Worm (Caenorhabditis elegans) whole organism, late embryonic: ENCODE data around the gene srh-44.

Experiments
- ama-1 ChIP-seq: fragments of 150-350 bp; optimal IDR thresholded peaks from 2 replicates; lab custom pipeline; 2014
- ceh-19 ChIP-seq: fragments of 200-800 bp; sonication (Bioruptor generic); optimal IDR thresholded peaks from 2 replicates; lab custom pipeline; 2018; ENCODE audit warnings: mild to moderate bottlenecking, missing genetic modification characterization, missing compliant biosample characterization
- ceh-2 ChIP-seq: sonication (generic microtip); optimal IDR thresholded peaks from 2 replicates; lab custom pipeline; 2016; ENCODE audit warnings: missing genotype, missing genetic modification characterization, missing compliant biosample characterization
- elt-2 ChIP-seq: sonication (generic microtip); optimal IDR thresholded peaks from 2 replicates; lab custom pipeline; 2016; ENCODE audit warnings: missing genetic modification reagents, missing genetic modification characterization, missing compliant biosample characterization
- ets-4 ChIP-seq: sonication (generic microtip); optimal IDR thresholded peaks from 2 replicates; lab custom pipeline; 2016; ENCODE audit warnings: missing genetic modification characterization, missing compliant biosample characterization
- fax-1 ChIP-seq: sonication (generic microtip); optimal IDR thresholded peaks from 2 replicates; lab custom pipeline; 2016; ENCODE audit warnings: missing genotype, missing genetic modification characterization, missing compliant biosample characterization
- nhr-11 ChIP-seq: fragments of 150-350 bp; optimal IDR thresholded peaks from 2 replicates; lab custom pipeline; 2014; ENCODE audit warnings: missing biosample characterization, missing genetic modification characterization
- pqm-1 ChIP-seq: sonication (generic microtip); optimal IDR thresholded peaks from 2 replicates; lab custom pipeline; 2016; ENCODE audit warnings: missing genetic modification characterization, missing compliant biosample characterization
- syd-9 ChIP-seq: sonication (generic microtip); optimal IDR thresholded peaks from 2 replicates; lab custom pipeline; 2016; ENCODE audit warnings: mild to moderate bottlenecking, missing genetic modification characterization, moderate library complexity, missing compliant biosample characterization
- tbx-7 ChIP-seq: sonication (generic microtip); optimal IDR thresholded peaks from 2 replicates; lab custom pipeline; 2016; ENCODE audit warnings: missing genotype, missing genetic modification characterization, missing compliant biosample characterization

DNA sequence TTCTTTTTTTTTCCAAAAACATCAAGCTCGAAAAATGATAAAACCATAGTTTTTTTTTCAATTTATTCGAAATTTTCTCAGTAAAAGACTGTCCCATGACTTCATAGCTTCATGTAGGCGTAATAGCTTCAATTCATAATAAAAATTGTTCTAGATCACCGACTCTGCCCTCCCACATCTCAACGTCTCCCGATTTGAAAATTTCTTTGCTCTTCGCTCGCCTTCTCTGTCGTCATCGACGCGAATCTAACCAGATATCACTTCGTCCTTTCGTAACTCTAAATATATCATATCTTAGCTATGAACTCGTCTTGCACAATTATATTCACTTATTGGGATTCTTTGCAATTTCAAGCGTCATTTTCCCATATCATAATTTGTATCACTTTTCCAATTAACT is at the start of gene srh-44:
- TF ChIP-seq ama-1 (lab: Kevin White, UChicago) (no peak), fax-1 (no peak), tbx-7 (tag; lab: Kevin White, UChicago) (no peak), nhr-11 (tag; lab: Kevin White, UChicago) (no peak), ceh-2 (no peak), elt-2 (tag; lab: Kevin White, UChicago) (no peak), pqm-1 (tag; lab: Kevin White, UChicago) (no peak), ceh-19 (no peak), syd-9 (no peak), ets-4 (tag; lab: Kevin White, UChicago) (no peak)
